Worm (Caenorhabditis elegans): ENCODE results near the gene rml-1.

The rml-1 gene

ce11 chrIII:13741410-13741809 lies 26.5 kb downstream of the rml-1 start:
- TF ChIP-seq egl-18 (GFP tag; IDR thresholded peaks at IDR 0.05) (no peak), B0261.1 (tag; optimal IDR thresholded peaks at IDR 0.05) (no peak), repo-1 (tag; optimal IDR thresholded peaks at IDR 0.05) (no peak), madf-3 (GFP tag; IDR thresholded peaks at IDR 0.05) (0 out of 2 replicates have a peak, but pooled peaks have one; percentile 25), F49E8.2 (tag; optimal IDR thresholded peaks at IDR 0.05; ENCODE audit: insufficient read depth) (no peak), attf-3 (GFP tag; conservative IDR thresholded peaks at IDR 0.05) (no peak), ceh-100 (GFP tag; IDR thresholded peaks at IDR 0.05) (peak; percentile 16; the same call in 1 of the 2 replicates), hmg-20 (GFP tag; IDR thresholded peaks at IDR 0.05) (no peak)

- TF ChIP-seq akir-1 (GFP tag; optimal IDR thresholded peaks at IDR 0.05) = no peak
- no peak for TF ChIP-seq dpl-1 (GFP tag; optimal IDR thresholded peaks at IDR 0.05)
- TF ChIP-seq egrh-3 (GFP tag; IDR thresholded peaks at IDR 0.05) = no peak
- TF ChIP-seq F37B4.10 (GFP tag; IDR thresholded peaks at IDR 0.05) = no peak
- TF ChIP-seq F39B2.1 (GFP tag; IDR thresholded peaks at IDR 0.05) = no peak
- TF ChIP-seq Y79H2A.3 (GFP tag; conservative IDR thresholded peaks at IDR 0.05) = no peak
- no peak for TF ChIP-seq hrde-1 (tag; optimal IDR thresholded peaks at IDR 0.05; ENCODE audit: borderline replicate concordance)
- no peak for TF ChIP-seq mes-4 (tag; optimal IDR thresholded peaks at IDR 0.05)
- no peak for TF ChIP-seq B0035.1 (tag; optimal IDR thresholded peaks at IDR 0.05)
- no peak for TF ChIP-seq ztf-6 (GFP tag; IDR thresholded peaks at IDR 0.05)
- TF ChIP-seq ama-1 (optimal IDR thresholded peaks at IDR 0.05) = no peak
- no peak for TF ChIP-seq ama-1 (GFP tag; optimal IDR thresholded peaks at IDR 0.05)
Measured at ce11 chrIII:13735008-13735407, 32.9 kb downstream of the rml-1 start, which contains the start of gene W06F12.3. Gene W06F12.3 (plus strand): TSS chrIII:13735030.

ce11 chrIII:13733833-13734232 lies 34.1 kb downstream of the rml-1 start:
- TF ChIP-seq tbp1 (GFP tag; optimal IDR thresholded peaks at IDR 0.05) (peak; percentile 7), aptf-2 (GFP tag; conservative IDR thresholded peaks at IDR 0.05) (no peak), let-607 (tag; optimal IDR thresholded peaks at IDR 0.05) (peak; percentile 74 to 90), nfyb-1 (GFP tag; IDR thresholded peaks at IDR 0.05) (0 out of 2 replicates have a peak, but pooled peaks have one; percentile 13), nhr-80 (tag; optimal IDR thresholded peaks at IDR 0.05) (peak; percentile 78)

- TF ChIP-seq ztf-22 (GFP tag; optimal IDR thresholded peaks at IDR 0.05) (no peak), hmg-1.2 (GFP tag; IDR thresholded peaks at IDR 0.05) (peak; percentile 5; the same call in 1 of the 2 replicates)
Measured at ce11 chrIII:13732665-13733064, 35.2 kb downstream of the rml-1 start.

- no peak for TF ChIP-seq ztf-3 (GFP tag; optimal IDR thresholded peaks at IDR 0.05)
Measured at ce11 chrIII:13731589-13731988, 36.3 kb downstream of the rml-1 start, which contains the start of gene W06F12.2. Gene W06F12.2 (minus strand): TSS chrIII:13731689.

ce11 chrIII:13729760-13730159 lies 38.1 kb downstream of the rml-1 start:
- no peak for TF ChIP-seq snpc-3.4 (tag; optimal IDR thresholded peaks at IDR 0.05)
- no peak for TF ChIP-seq dox-1 (GFP tag; IDR thresholded peaks at IDR 0.05)
